Worm (Caenorhabditis elegans) whole organism, L1 larva: Measurements from ENCODE around the gene K01G5.8.

Source experiments
- C16A3.4 ChIP-seq: fragments of 150-350 bp; optimal IDR thresholded peaks from 2 replicates; lab custom pipeline; 2014; ENCODE audit warnings: missing biosample characterization, missing genetic modification characterization
- C34B4.2 ChIP-seq: sonication (generic microtip); optimal IDR thresholded peaks from 2 replicates; lab custom pipeline; 2017; ENCODE audit warnings: mild to moderate bottlenecking, missing genetic modification characterization, missing compliant biosample characterization
- F16B12.6 ChIP-seq: fragments of 150-350 bp; optimal IDR thresholded peaks from 2 replicates; lab custom pipeline; 2014; ENCODE audit warnings: missing biosample characterization, missing genetic modification characterization
- aha-1 ChIP-seq: fragments of 150-350 bp; optimal IDR thresholded peaks from 2 replicates; lab custom pipeline; 2014; ENCODE audit warnings: missing biosample characterization, missing genetic modification characterization
- alr-1 ChIP-seq: fragments of 200-800 bp; sonication (Bioruptor generic); optimal IDR thresholded peaks from 2 replicates; lab custom pipeline; 2018; ENCODE audit warnings: borderline replicate concordance, mild to moderate bottlenecking, missing genetic modification characterization, missing compliant biosample characterization
- ama-1 ChIP-seq: fragments of 150-350 bp; optimal IDR thresholded peaks from 2 replicates; lab custom pipeline; 2014
- blmp-1 ChIP-seq: fragments of 150-350 bp; optimal IDR thresholded peaks from 2 replicates; lab custom pipeline; 2014; ENCODE audit warnings: missing biosample characterization, missing genetic modification characterization
- ceh-63 ChIP-seq: fragments of 200-800 bp; sonication (Bioruptor generic); optimal IDR thresholded peaks from 2 replicates; lab custom pipeline; 2018; ENCODE audit warnings: mild to moderate bottlenecking, missing genetic modification characterization, missing compliant biosample characterization
- ces-1 ChIP-seq: fragments of 150-350 bp; optimal IDR thresholded peaks from 2 replicates; lab custom pipeline; 2014; ENCODE audit warnings: missing biosample characterization, missing genetic modification reagents, missing genetic modification characterization
- dsc-1 ChIP-seq: sonication (generic microtip); optimal IDR thresholded peaks from 2 replicates; lab custom pipeline; 2016; ENCODE audit warnings: mild to moderate bottlenecking, missing genetic modification characterization, missing compliant biosample characterization
- efl-1 ChIP-seq, 4 experiments: fragments of 150-350 bp; optimal IDR thresholded peaks in 3 of 4; peaks in 1 of 4; 1 replicate in 1 of 4; 2 replicates in 3 of 4; lab custom pipeline; 2014; ENCODE audit warnings: missing biosample characterization in 2 of 4, missing genetic modification characterization in 2 of 4, missing genetic modification reagents in 2 of 4
- elt-3 ChIP-seq, 6 experiments: fragments of 150-350 bp in 1 of 6; sonication (generic microtip); optimal IDR thresholded peaks; 2 replicates each; lab custom pipeline; 2017 to 2018; ENCODE audit warnings: missing biosample characterization in 6 of 6, missing genetic modification characterization in 6 of 6, inconsistent platforms in 1 of 6
- ets-5 ChIP-seq: fragments of 200-800 bp; sonication (Bioruptor generic); IDR thresholded peaks from 2 replicates; pipeline ENCODE4 v1.3.6; 2022; ENCODE audit warnings: missing genetic modification characterization, missing compliant biosample characterization
- fkh-4 ChIP-seq: sonication (generic microtip); optimal IDR thresholded peaks from 2 replicates; lab custom pipeline; 2016; ENCODE audit warnings: missing compliant biosample characterization, missing genetic modification characterization, borderline replicate concordance
- grh-1 ChIP-seq: fragments of 200-800 bp; sonication (Bioruptor generic); IDR thresholded peaks from 2 replicates; pipeline ENCODE4 v1.3.6; 2022; ENCODE audit warnings: missing genetic modification reagents, missing genetic modification characterization, missing compliant biosample characterization
- hlh-17 ChIP-seq: fragments of 200-800 bp; sonication (Bioruptor generic); optimal IDR thresholded peaks from 2 replicates; lab custom pipeline; 2018; ENCODE audit warnings: missing genetic modification characterization, mild to moderate bottlenecking, missing compliant biosample characterization, moderate library complexity, borderline replicate concordance
- hlh-4 ChIP-seq: sonication (generic microtip); optimal IDR thresholded peaks from 2 replicates; lab custom pipeline; 2016; ENCODE audit warnings: mild to moderate bottlenecking, missing genetic modification characterization, missing compliant biosample characterization
- hpl-2 ChIP-seq: fragments of 150-350 bp; optimal IDR thresholded peaks from 2 replicates; lab custom pipeline; 2014; ENCODE audit warnings: missing biosample characterization, missing genetic modification reagents, missing genetic modification characterization
- irx-1 ChIP-seq: sonication (generic microtip); optimal IDR thresholded peaks from 2 replicates; lab custom pipeline; 2016; ENCODE audit warnings: missing genetic modification characterization, missing compliant biosample characterization
- isw-1 ChIP-seq: fragments of 200-800 bp; sonication (Bioruptor generic); IDR thresholded peaks from 2 replicates; pipeline ENCODE4 v1.3.6; 2022; ENCODE audit warnings: missing genetic modification characterization, missing compliant biosample characterization
- lin-14 ChIP-seq: fragments of 200-800 bp; sonication (Bioruptor generic); optimal IDR thresholded peaks from 2 replicates; lab custom pipeline; 2018; ENCODE audit warnings: mild to moderate bottlenecking, missing genetic modification characterization, moderate library complexity, missing compliant biosample characterization
- lin-35 ChIP-seq, 2 experiments: fragments of 150-350 bp; optimal IDR thresholded peaks; 2 replicates each; lab custom pipeline; 2014; ENCODE audit warnings: missing biosample characterization in 2 of 2, missing genetic modification characterization in 2 of 2, missing genetic modification reagents in 2 of 2
- lin-39 ChIP-seq: fragments of 150-350 bp; optimal IDR thresholded peaks from 2 replicates; lab custom pipeline; 2014; ENCODE audit warnings: missing biosample characterization, missing genetic modification reagents, missing genetic modification characterization
- lir-3 ChIP-seq: sonication (generic microtip); optimal IDR thresholded peaks from 2 replicates; lab custom pipeline; 2016; ENCODE audit warnings: mild to moderate bottlenecking, missing genetic modification characterization, moderate library complexity, missing compliant biosample characterization; ENCODE audit not compliant: poor library complexity
- mep-1 ChIP-seq: fragments of 150-350 bp; optimal IDR thresholded peaks from 2 replicates; lab custom pipeline; 2014; ENCODE audit warnings: missing biosample characterization, missing genetic modification characterization
- nhr-11 ChIP-seq: fragments of 150-350 bp; optimal IDR thresholded peaks from 2 replicates; lab custom pipeline; 2014; ENCODE audit warnings: missing biosample characterization, missing genetic modification characterization
- nhr-77 ChIP-seq: fragments of 150-350 bp; optimal IDR thresholded peaks from 2 replicates; lab custom pipeline; 2014; ENCODE audit warnings: missing biosample characterization, missing genetic modification characterization
- nhr-85 ChIP-seq: sonication (generic microtip); peaks from one replicate; lab custom pipeline; 2016; ENCODE audit warnings: missing genetic modification characterization, inconsistent platforms, missing compliant biosample characterization
- skn-1 ChIP-seq: fragments of 150-350 bp; optimal IDR thresholded peaks from 2 replicates; lab custom pipeline; 2014; ENCODE audit warnings: missing biosample characterization, missing genetic modification characterization
- sox-4 ChIP-seq: sonication (generic microtip); optimal IDR thresholded peaks from 2 replicates; lab custom pipeline; 2016; ENCODE audit warnings: missing genetic modification characterization, missing compliant biosample characterization
- tbx-2 ChIP-seq: sonication (generic microtip); optimal IDR thresholded peaks from 2 replicates; lab custom pipeline; 2016; ENCODE audit warnings: missing genetic modification characterization, missing compliant biosample characterization
- unc-98 ChIP-seq: fragments of 200-800 bp; sonication (Bioruptor generic); IDR thresholded peaks from 2 replicates; pipeline ENCODE4 v1.3.6; 2022; ENCODE audit warnings: missing genetic modification characterization, missing compliant biosample characterization
- xbp-1 ChIP-seq: sonication (generic microtip); optimal IDR thresholded peaks from 2 replicates; lab custom pipeline; 2016; ENCODE audit warnings: missing genetic modification characterization, missing compliant biosample characterization
- zag-1 ChIP-seq: fragments of 150-350 bp; optimal IDR thresholded peaks from 2 replicates; lab custom pipeline; 2014; ENCODE audit warnings: missing biosample characterization, missing genetic modification characterization
- ztf-11 ChIP-seq, 2 experiments: sonication (generic microtip); optimal IDR thresholded peaks; 2 replicates each; lab custom pipeline; 2016 to 2017; ENCODE audit warnings: missing genetic modification characterization in 2 of 2, missing biosample characterization in 1 of 2, missing compliant biosample characterization in 1 of 2

Gene K01G5.8

ce11 chrIII:10739455-10739854, 1.1 kb downstream of the K01G5.8 start, which contains the start of gene smap-1:
Gene smap-1, minus strand, starts transcription at chrIII:10739792.
- TF ChIP-seq efl-1 (optimal IDR thresholded peaks at IDR 0.05; lab: Kevin White, UChicago) (no peak), efl-1 (GFP tag; optimal IDR thresholded peaks at IDR 0.05 in 1 of 2; lab: Kevin White, UChicago) (peak in 1 of 2 experiments; percentile 89), ceh-63 (GFP tag; lab: Kevin White, UChicago) (no peak), hlh-4 (tag; lab: Kevin White, UChicago) (no peak)

- TF ChIP-seq lin-39 (tag; lab: Kevin White, UChicago) (no peak), efl-1 (optimal IDR thresholded peaks at IDR 0.05; lab: Kevin White, UChicago) (no peak), efl-1 (GFP tag; optimal IDR thresholded peaks at IDR 0.05 in 1 of 2; lab: Kevin White, UChicago) (peak in 1 of 2 experiments; percentile 25)
These were observed 2.5 kb downstream of the K01G5.8 start for ce11 chrIII:10738081-10738480.

DNA sequence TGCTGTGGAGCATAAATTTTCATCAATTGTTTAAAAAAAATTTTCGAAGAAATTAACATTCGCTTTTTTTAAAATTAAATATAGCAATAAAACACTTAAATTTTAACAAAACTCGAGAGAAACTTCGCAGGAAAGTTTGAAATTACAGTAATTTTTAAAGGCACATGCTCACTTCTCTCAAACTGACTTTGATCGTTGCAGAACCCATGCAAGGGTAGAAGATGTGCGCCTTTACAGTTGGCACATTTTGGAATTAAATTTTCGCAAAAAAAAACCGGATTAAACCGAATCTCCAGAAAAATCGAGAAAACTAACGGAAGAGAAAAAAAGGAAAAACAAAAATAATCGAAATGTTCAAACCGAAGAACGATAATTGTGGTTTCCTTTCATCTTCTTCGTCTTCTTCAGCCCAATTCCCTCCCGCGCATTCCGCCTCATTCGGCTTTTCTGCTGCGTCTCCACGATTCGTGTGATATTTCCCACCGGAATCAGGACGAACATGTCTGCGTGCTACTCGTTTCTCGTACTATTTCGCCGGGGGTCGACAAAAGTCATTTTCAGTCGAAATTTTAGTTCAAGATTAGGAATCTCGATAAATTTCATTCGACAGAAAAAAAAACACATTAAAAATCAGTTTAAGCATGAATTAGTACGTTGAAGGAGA, 4.1 kb downstream of the K01G5.8 start:
- TF ChIP-seq ztf-11 (tag; optimal IDR thresholded peaks at IDR 0.05; lab: Kevin White, UChicago) (no peak), lin-35 (GFP tag; optimal IDR thresholded peaks at IDR 0.05; lab: Kevin White, UChicago) (peak in 1 of 2 experiments; percentile 26), ama-1 (no peak), tbx-2 (tag; lab: Kevin White, UChicago) (no peak), C34B4.2 (tag; lab: Kevin White, UChicago) (no peak), hlh-17 (GFP tag; lab: Kevin White, UChicago) (no peak), ets-5 (GFP tag; lab: Robert Waterston, UW) (no peak), F16B12.6 (no peak), ces-1 (GFP tag; lab: Kevin White, UChicago) (no peak), zag-1 (tag; lab: Kevin White, UChicago) (no peak), C16A3.4 (no peak), nhr-85 (tag; lab: Kevin White, UChicago) (peak; percentile 35), efl-1 (optimal IDR thresholded peaks at IDR 0.05; lab: Kevin White, UChicago) (peak; percentile 11 to 35), efl-1 (GFP tag; optimal IDR thresholded peaks at IDR 0.05 in 1 of 2; lab: Kevin White, UChicago) (peak in 1 of 2 experiments; percentile 33), aha-1 (no peak), elt-3 (tag; optimal IDR thresholded peaks at IDR 0.05; lab: Kevin White, UChicago) (peak in 1 of 6 experiments; percentile 4), isw-1 (GFP tag; lab: Robert Waterston, UW) (no peak), nhr-11 (tag; lab: Kevin White, UChicago) (no peak), blmp-1 (tag; lab: Kevin White, UChicago) (peak; percentile 76), alr-1 (tag; lab: Kevin White, UChicago) (no peak), lin-14 (peak; percentile 47), grh-1 (0 out of 2 replicates have a peak, but pooled peaks have one; percentile 31), sox-4 (tag; lab: Kevin White, UChicago) (no peak)

DNA sequence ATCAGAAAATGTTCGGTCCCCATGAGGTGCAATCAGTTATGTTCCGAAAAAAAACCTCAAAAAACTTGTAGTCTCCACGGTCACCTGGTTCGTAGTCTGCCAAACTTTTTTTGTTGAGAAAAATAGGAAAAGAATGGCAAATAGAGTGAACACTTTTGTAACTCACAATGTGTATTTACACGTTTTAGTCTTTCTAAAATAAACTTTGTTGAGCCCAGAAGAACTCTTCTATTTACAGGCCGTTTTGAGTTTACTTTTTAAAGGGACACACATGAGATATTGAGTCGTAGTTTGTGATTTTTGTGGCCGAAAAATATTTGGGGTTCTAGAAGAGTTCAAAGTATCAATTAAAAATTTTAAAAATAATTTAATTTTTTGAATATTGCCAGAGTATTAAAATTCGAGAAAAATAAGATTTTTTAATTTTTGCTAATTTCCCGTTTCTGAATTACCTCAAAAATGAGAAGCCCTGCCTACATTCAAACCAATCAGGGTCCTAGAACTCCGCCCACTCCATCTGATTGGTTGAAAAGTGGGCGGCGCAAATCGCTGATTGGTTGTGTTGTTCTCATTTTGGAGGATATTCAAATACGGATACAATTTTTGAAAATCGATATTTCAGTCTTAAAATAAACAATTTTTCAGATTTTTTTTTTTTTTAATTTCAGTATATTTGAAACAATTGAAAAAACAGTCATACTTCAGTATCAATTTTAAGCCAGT, 5.9 kb downstream of the K01G5.8 start:
- TF ChIP-seq mep-1 (tag; lab: Kevin White, UChicago) (no peak), xbp-1 (tag; lab: Kevin White, UChicago) (no peak), nhr-11 (tag; lab: Kevin White, UChicago) (no peak), tbx-2 (tag; lab: Kevin White, UChicago) (peak; percentile 2), hpl-2 (no peak), nhr-77 (tag; lab: Kevin White, UChicago) (peak; percentile 28), lir-3 (tag; lab: Kevin White, UChicago) (no peak), fkh-4 (no peak), dsc-1 (tag; lab: Kevin White, UChicago) (no peak), efl-1 (optimal IDR thresholded peaks at IDR 0.05; lab: Kevin White, UChicago) (no peak), efl-1 (GFP tag; optimal IDR thresholded peaks at IDR 0.05 in 1 of 2; lab: Kevin White, UChicago) (peak in 1 of 2 experiments; percentile 47), irx-1 (tag; lab: Kevin White, UChicago) (no peak), lin-14 (peak; percentile 39), skn-1 (tag; lab: Kevin White, UChicago) (peak; percentile 13), unc-98 (GFP tag; lab: Robert Waterston, UW) (no peak)
